Worm (Caenorhabditis elegans) whole organism, L3 larva: ENCODE measurements around the gene F36D4.5.

Source experiments
- R02D3.7 ChIP-seq: fragments of 150-350 bp; optimal IDR thresholded peaks from 2 replicates; lab custom pipeline; 2014; ENCODE audit warnings: missing biosample characterization, missing genetic modification characterization
- ZK546.5 ChIP-seq: sonication (generic microtip); optimal IDR thresholded peaks from 2 replicates; lab custom pipeline; 2017; ENCODE audit warnings: missing biosample characterization, missing genetic modification characterization
- aly-2 ChIP-seq: fragments of 150-350 bp; optimal IDR thresholded peaks from 2 replicates; lab custom pipeline; 2014; ENCODE audit warnings: missing biosample characterization, missing genetic modification characterization
- ama-1 ChIP-seq: fragments of 150-350 bp; optimal IDR thresholded peaks from 2 replicates; lab custom pipeline; 2018
- ceh-16 ChIP-seq: sonication (generic microtip); optimal IDR thresholded peaks from 2 replicates; lab custom pipeline; 2017; ENCODE audit warnings: missing biosample characterization, missing genetic modification characterization
- ceh-28 ChIP-seq: fragments of 150-350 bp; optimal IDR thresholded peaks from 2 replicates; lab custom pipeline; 2014; ENCODE audit warnings: missing biosample characterization, missing genetic modification reagents, missing genetic modification characterization
- ceh-82 ChIP-seq: fragments of 150-350 bp; optimal IDR thresholded peaks from 2 replicates; lab custom pipeline; 2014; ENCODE audit warnings: missing biosample characterization, missing genetic modification characterization
- ceh-9 ChIP-seq: sonication (generic microtip); optimal IDR thresholded peaks from 2 replicates; lab custom pipeline; 2018; ENCODE audit warnings: missing biosample characterization, missing genetic modification characterization
- daf-12 ChIP-seq: fragments of 150-350 bp; optimal IDR thresholded peaks from 2 replicates; lab custom pipeline; 2014; ENCODE audit warnings: missing biosample characterization, missing genetic modification reagents, missing genetic modification characterization
- egl-27 ChIP-seq: sonication (generic microtip); optimal IDR thresholded peaks from 4 replicates; lab custom pipeline; 2017; ENCODE audit warnings: missing biosample characterization, missing genetic modification reagents, missing genetic modification characterization
- egl-5 ChIP-seq: fragments of 150-350 bp; optimal IDR thresholded peaks from 2 replicates; lab custom pipeline; 2017; ENCODE audit warnings: missing biosample characterization, missing genetic modification reagents, missing genetic modification characterization, inconsistent platforms
- elt-1 ChIP-seq: fragments of 150-350 bp; optimal IDR thresholded peaks from 2 replicates; lab custom pipeline; 2014; ENCODE audit warnings: missing biosample characterization, missing genetic modification characterization
- elt-2 ChIP-seq: sonication (generic microtip); optimal IDR thresholded peaks from 2 replicates; lab custom pipeline; 2016; ENCODE audit warnings: missing genetic modification reagents, mild to moderate bottlenecking, missing genetic modification characterization, missing compliant biosample characterization
- eor-1 ChIP-seq, 2 experiments: fragments of 150-350 bp; optimal IDR thresholded peaks; 2 replicates each; lab custom pipeline; 2014 to 2018; ENCODE audit warnings: missing biosample characterization in 2 of 2, missing genetic modification characterization in 2 of 2
- fkh-10 ChIP-seq: sonication (generic microtip); optimal IDR thresholded peaks from 2 replicates; lab custom pipeline; 2017; ENCODE audit warnings: missing biosample characterization, missing genetic modification reagents, missing genetic modification characterization
- fos-1 ChIP-seq: fragments of 150-350 bp; optimal IDR thresholded peaks from 2 replicates; lab custom pipeline; 2014; ENCODE audit warnings: missing biosample characterization, missing genetic modification characterization
- hmg-11 ChIP-seq: sonication (generic microtip); optimal IDR thresholded peaks from 2 replicates; lab custom pipeline; 2016; ENCODE audit warnings: missing genetic modification characterization, missing compliant biosample characterization
- jun-1 ChIP-seq: fragments of 150-350 bp; optimal IDR thresholded peaks from 2 replicates; lab custom pipeline; 2014; ENCODE audit warnings: missing biosample characterization, missing genetic modification reagents, missing genetic modification characterization
- lin-15B ChIP-seq: fragments of 150-350 bp; optimal IDR thresholded peaks from 2 replicates; lab custom pipeline; 2014; ENCODE audit warnings: missing biosample characterization, missing genetic modification characterization
- lin-39 ChIP-seq: fragments of 150-350 bp; optimal IDR thresholded peaks from 2 replicates; lab custom pipeline; 2018; ENCODE audit warnings: missing biosample characterization, missing genetic modification reagents, missing genetic modification characterization
- lsy-12 ChIP-seq: sonication (generic microtip); optimal IDR thresholded peaks from 2 replicates; lab custom pipeline; 2016; ENCODE audit warnings: mild to moderate bottlenecking, missing genetic modification characterization, missing compliant biosample characterization
- mdl-1 ChIP-seq: fragments of 150-350 bp; optimal IDR thresholded peaks from 2 replicates; lab custom pipeline; 2014; ENCODE audit warnings: missing biosample characterization, missing genetic modification characterization
- mml-1 ChIP-seq: fragments of 150-350 bp; sonication (generic microtip); optimal IDR thresholded peaks from 3 replicates; lab custom pipeline; 2014; ENCODE audit warnings: missing biosample characterization, missing genetic modification characterization
- nfya-1 ChIP-seq: sonication (generic microtip); optimal IDR thresholded peaks from 2 replicates; lab custom pipeline; 2017; ENCODE audit warnings: missing genetic modification characterization, mild to moderate bottlenecking, missing compliant biosample characterization, antibody characterized with exemption, moderate library complexity; ENCODE audit not compliant: insufficient read depth
- nhr-11 ChIP-seq: fragments of 150-350 bp; optimal IDR thresholded peaks from 2 replicates; lab custom pipeline; 2014; ENCODE audit warnings: missing biosample characterization, missing genetic modification characterization
- nhr-12 ChIP-seq: fragments of 150-350 bp; optimal IDR thresholded peaks from 2 replicates; lab custom pipeline; 2014; ENCODE audit warnings: missing biosample characterization, missing genetic modification characterization
- nhr-23 ChIP-seq: fragments of 150-350 bp; optimal IDR thresholded peaks from 2 replicates; lab custom pipeline; 2014; ENCODE audit warnings: missing biosample characterization, missing genetic modification reagents, missing genetic modification characterization
- nhr-237 ChIP-seq: fragments of 150-350 bp; optimal IDR thresholded peaks from 2 replicates; lab custom pipeline; 2014; ENCODE audit warnings: missing biosample characterization, missing genetic modification characterization
- nhr-25 ChIP-seq: sonication (generic microtip); optimal IDR thresholded peaks from 2 replicates; lab custom pipeline; 2017; ENCODE audit warnings: missing biosample characterization, missing genetic modification characterization
- nhr-67 ChIP-seq: fragments of 150-350 bp; optimal IDR thresholded peaks from 2 replicates; lab custom pipeline; 2014; ENCODE audit warnings: missing biosample characterization, missing genetic modification characterization
- nhr-76 ChIP-seq: fragments of 150-350 bp; sonication (generic microtip); optimal IDR thresholded peaks from 5 replicates; lab custom pipeline; 2014; ENCODE audit warnings: missing biosample characterization, missing genetic modification characterization
- pha-4 ChIP-seq: fragments of 150-350 bp; optimal IDR thresholded peaks from 2 replicates; lab custom pipeline; 2014; ENCODE audit warnings: missing biosample characterization, missing genetic modification reagents, missing genetic modification characterization
- pqm-1 ChIP-seq: fragments of 150-350 bp; optimal IDR thresholded peaks from 2 replicates; lab custom pipeline; 2017; ENCODE audit warnings: missing biosample characterization, missing genetic modification characterization, inconsistent platforms
- sea-2 ChIP-seq: fragments of 150-350 bp; sonication (generic microtip); optimal IDR thresholded peaks from 4 replicates; lab custom pipeline; 2014; ENCODE audit warnings: missing biosample characterization, missing genetic modification reagents, missing genetic modification characterization
- skn-1 ChIP-seq: fragments of 150-350 bp; optimal IDR thresholded peaks from 2 replicates; lab custom pipeline; 2014; ENCODE audit warnings: missing biosample characterization, missing genetic modification characterization
- snpc-4 ChIP-seq: fragments of 150-350 bp; optimal IDR thresholded peaks from 2 replicates; lab custom pipeline; 2014; ENCODE audit warnings: missing biosample characterization, missing genetic modification characterization
- tbx-2 ChIP-seq: sonication (generic microtip); optimal IDR thresholded peaks from 2 replicates; lab custom pipeline; 2016; ENCODE audit warnings: mild to moderate bottlenecking, missing genetic modification characterization, missing compliant biosample characterization
- unc-62 ChIP-seq: fragments of 150-350 bp; sonication (generic microtip); optimal IDR thresholded peaks from 4 replicates; lab custom pipeline; 2014; ENCODE audit warnings: missing biosample characterization, missing genetic modification reagents, missing genetic modification characterization
- zag-1 ChIP-seq: fragments of 150-350 bp; optimal IDR thresholded peaks from 2 replicates; lab custom pipeline; 2014; ENCODE audit warnings: missing biosample characterization, missing genetic modification characterization
- ztf-4 ChIP-seq: fragments of 150-350 bp; optimal IDR thresholded peaks from 2 replicates; lab custom pipeline; 2014; ENCODE audit warnings: missing biosample characterization, missing genetic modification characterization

F36D4.5 gene

DNA sequence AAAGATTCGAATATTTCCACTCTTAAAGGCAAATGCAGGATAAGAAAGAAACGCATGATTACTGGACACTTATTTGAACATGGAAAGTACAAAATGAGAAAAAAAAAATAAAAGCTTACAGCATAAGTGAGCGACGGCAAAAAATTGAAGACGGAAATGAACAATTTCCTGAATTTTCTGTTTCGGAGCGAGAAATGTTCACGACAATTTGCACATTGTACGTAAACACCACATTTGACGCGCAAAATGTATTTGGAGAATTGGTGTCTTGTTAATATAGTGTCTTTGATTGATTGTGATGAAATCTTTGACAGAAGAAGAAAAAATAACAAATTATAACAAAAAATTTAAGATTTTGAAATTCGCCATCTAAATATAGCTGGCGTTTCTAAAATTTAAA lies at the start of gene F36D4.5:
F36D4.5 (minus strand) TSS at position 225 of the 400 bp plus-strand sequence.
- TF ChIP-seq lin-15B (peak; percentile 22), pqm-1 (no peak), snpc-4 (tag; lab: Kevin White, UChicago) (peak; percentile 14), skn-1 (no peak), fkh-10 (GFP tag; lab: Kevin White, UChicago) (no peak), R02D3.7 (no peak), hmg-11 (tag; lab: Kevin White, UChicago) (peak; percentile 16), pha-4 (tag; lab: Kevin White, UChicago) (peak; percentile 55), ceh-28 (tag; lab: Kevin White, UChicago) (no peak), fos-1 (tag; lab: Kevin White, UChicago) (no peak), nfya-1 (tag; lab: Kevin White, UChicago) (peak; percentile 38), nhr-76 (tag; lab: Kevin White, UChicago) (no peak)

ce11 chrV:9473924-9474323 lies 48.3 kb upstream of the F36D4.5 start:
- TF ChIP-seq daf-12 (tag; lab: Kevin White, UChicago) (no peak), jun-1 (no peak), sea-2 (GFP tag; lab: Kevin White, UChicago) (no peak), eor-1 (tag; optimal IDR thresholded peaks at IDR 0.05; lab: Kevin White, UChicago) (no peak), egl-27 (tag; lab: Kevin White, UChicago) (no peak), ama-1 (lab: Kevin White, UChicago) (no peak), lsy-12 (tag; lab: Kevin White, UChicago) (no peak), egl-5 (no peak), mdl-1 (no peak), ceh-28 (tag; lab: Kevin White, UChicago) (no peak)

ce11 chrV:9471675-9472074 lies 46.1 kb upstream of the F36D4.5 start, which contains the start of gene flp-6:
Gene flp-6 (plus strand): TSS chrV:9471975.
- TF ChIP-seq ceh-9 (tag; lab: Kevin White, UChicago) (no peak), snpc-4 (tag; lab: Kevin White, UChicago) (no peak), unc-62 (no peak), nhr-25 (tag; lab: Kevin White, UChicago) (no peak), tbx-2 (tag; lab: Kevin White, UChicago) (no peak), lsy-12 (tag; lab: Kevin White, UChicago) (no peak), nhr-76 (tag; lab: Kevin White, UChicago) (no peak), pha-4 (tag; lab: Kevin White, UChicago) (no peak), nhr-67 (tag; lab: Kevin White, UChicago) (no peak), ZK546.5 (tag; lab: Kevin White, UChicago) (no peak), nhr-237 (tag; lab: Kevin White, UChicago) (no peak)

DNA sequence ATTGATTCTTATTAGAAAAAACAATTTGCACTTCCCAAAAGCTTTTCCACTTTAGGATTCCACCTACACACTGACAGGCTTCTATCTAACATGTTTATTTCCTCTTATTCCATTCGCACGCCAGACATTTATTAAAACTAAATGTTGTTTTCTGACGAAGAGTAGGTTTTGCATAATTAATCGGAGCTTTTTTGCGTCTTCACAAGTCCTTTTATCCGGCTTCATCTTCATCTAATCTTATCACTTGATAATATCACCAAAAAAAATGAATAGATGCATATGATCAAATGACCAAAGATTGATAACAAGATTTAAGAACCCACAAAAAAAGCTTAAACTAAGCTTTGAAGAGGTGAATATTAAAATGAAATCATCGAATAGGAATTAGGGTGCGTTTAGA lies 39.9 kb upstream of the F36D4.5 start:
- TF ChIP-seq nhr-67 (tag; lab: Kevin White, UChicago): no peak
- TF ChIP-seq daf-12 (tag; lab: Kevin White, UChicago): no peak
- no peak for TF ChIP-seq ceh-16
- TF ChIP-seq elt-2 (tag; lab: Kevin White, UChicago): no peak
- TF ChIP-seq fos-1 (tag; lab: Kevin White, UChicago): no peak
- no peak for TF ChIP-seq zag-1
- no peak for TF ChIP-seq ama-1 (lab: Kevin White, UChicago)
- TF ChIP-seq ceh-82 (tag; lab: Kevin White, UChicago): no peak
- no peak for TF ChIP-seq tbx-2 (tag; lab: Kevin White, UChicago)
- TF ChIP-seq nhr-11 (tag; lab: Kevin White, UChicago): no peak
- no peak for TF ChIP-seq lsy-12 (tag; lab: Kevin White, UChicago)
- no peak for TF ChIP-seq ceh-9 (tag; lab: Kevin White, UChicago)

ce11 chrV:9462605-9463004 lies 37.0 kb upstream of the F36D4.5 start, which contains the start of gene F07D3.3:
Gene F07D3.3 (minus strand): TSS chrV:9462705.
- no peak for TF ChIP-seq tbx-2 (tag; lab: Kevin White, UChicago)
- no peak for TF ChIP-seq ZK546.5 (tag; lab: Kevin White, UChicago)
- no peak for TF ChIP-seq nhr-23 (tag; lab: Kevin White, UChicago)
- no peak for TF ChIP-seq aly-2 (tag; lab: Kevin White, UChicago)
- no peak for TF ChIP-seq unc-62
- no peak for TF ChIP-seq mml-1
- TF ChIP-seq sea-2 (GFP tag; lab: Kevin White, UChicago): no peak
- TF ChIP-seq snpc-4 (tag; lab: Kevin White, UChicago): no peak
- no peak for TF ChIP-seq ama-1 (lab: Kevin White, UChicago)
- TF ChIP-seq R02D3.7: no peak
- no peak for TF ChIP-seq elt-1 (tag; lab: Kevin White, UChicago)
- no peak for TF ChIP-seq lin-39 (tag; lab: Kevin White, UChicago)
- no peak for TF ChIP-seq ztf-4 (tag; lab: Kevin White, UChicago)
- no peak for TF ChIP-seq nhr-12
- no peak for TF ChIP-seq pha-4 (tag; lab: Kevin White, UChicago)
